Worm (Caenorhabditis elegans): ENCODE data around the gene F57G4.10.
A peak's percentile ranks its signal among the peaks of the same experiment; 100 is the strongest.

F57G4.10 gene

ce11 chrV:17658824-17659223 is 30.2 kb downstream of the F57G4.10 start:
- TF ChIP-seq tra-4 (tag; optimal IDR thresholded peaks at IDR 0.05) (no peak), tbx-37 (GFP tag; conservative IDR thresholded peaks at IDR 0.05) (no peak), B0310.2 (tag; optimal IDR thresholded peaks at IDR 0.05) (no peak), scrt-1 (GFP tag; IDR thresholded peaks at IDR 0.05) (no peak), tbx-11 (GFP tag; IDR thresholded peaks at IDR 0.05) (no peak), F13C5.2 (tag; optimal IDR thresholded peaks at IDR 0.05) (no peak), sea-1 (GFP tag; conservative IDR thresholded peaks at IDR 0.05) (no peak), pes-1 (GFP tag; IDR thresholded peaks at IDR 0.05) (no peak), ceh-36 (tag; optimal IDR thresholded peaks at IDR 0.05) (no peak), flt-1 (GFP tag; IDR thresholded peaks at IDR 0.05) (no peak), hnd-1 (tag; optimal IDR thresholded peaks at IDR 0.05) (no peak), ama-1 (optimal IDR thresholded peaks at IDR 0.05) (no peak), aly-1 (tag; optimal IDR thresholded peaks at IDR 0.05) (no peak), ets-7 (tag; optimal IDR thresholded peaks at IDR 0.05) (no peak), hmg-4 (GFP tag; optimal IDR thresholded peaks at IDR 0.05) (no peak), ceh-13 (GFP tag; optimal IDR thresholded peaks at IDR 0.05) (no peak), hmbx-1 (tag; optimal IDR thresholded peaks at IDR 0.05) (no peak)

- TF ChIP-seq ceh-13 (GFP tag; optimal IDR thresholded peaks at IDR 0.05) (no peak), F13C5.2 (tag; optimal IDR thresholded peaks at IDR 0.05) (no peak), sea-1 (GFP tag; conservative IDR thresholded peaks at IDR 0.05) (no peak), hmbx-1 (tag; optimal IDR thresholded peaks at IDR 0.05) (no peak), hmg-4 (GFP tag; optimal IDR thresholded peaks at IDR 0.05) (no peak), B0310.2 (tag; optimal IDR thresholded peaks at IDR 0.05) (no peak), flt-1 (GFP tag; IDR thresholded peaks at IDR 0.05) (no peak), tra-4 (tag; optimal IDR thresholded peaks at IDR 0.05) (no peak), ets-7 (tag; optimal IDR thresholded peaks at IDR 0.05) (no peak), hnd-1 (tag; optimal IDR thresholded peaks at IDR 0.05) (no peak), tbx-37 (GFP tag; conservative IDR thresholded peaks at IDR 0.05) (no peak), tbx-11 (GFP tag; IDR thresholded peaks at IDR 0.05) (no peak)
Measured at ce11 chrV:17659228-17659627, 30.6 kb downstream of the F57G4.10 start, which contains the start of gene fbxa-108. Gene fbxa-108 (minus strand): TSS chrV:17659385.

ce11 chrV:17660003-17660402 is 31.3 kb downstream of the F57G4.10 start, which contains the start of gene dgat-2:
Gene dgat-2 (plus strand): TSS chrV:17660303.
- TF ChIP-seq tbx-11 (GFP tag; IDR thresholded peaks at IDR 0.05) (no peak), ceh-36 (tag; optimal IDR thresholded peaks at IDR 0.05) (no peak), hmg-4 (GFP tag; optimal IDR thresholded peaks at IDR 0.05) (no peak), tbx-37 (GFP tag; conservative IDR thresholded peaks at IDR 0.05) (no peak), ets-7 (tag; optimal IDR thresholded peaks at IDR 0.05) (no peak), ceh-13 (GFP tag; optimal IDR thresholded peaks at IDR 0.05) (no peak), flt-1 (GFP tag; IDR thresholded peaks at IDR 0.05) (no peak), B0310.2 (tag; optimal IDR thresholded peaks at IDR 0.05) (no peak), hmbx-1 (tag; optimal IDR thresholded peaks at IDR 0.05) (no peak), F13C5.2 (tag; optimal IDR thresholded peaks at IDR 0.05) (no peak)

- TF ChIP-seq ceh-13 (GFP tag; optimal IDR thresholded peaks at IDR 0.05) (no peak), tbx-11 (GFP tag; IDR thresholded peaks at IDR 0.05) (no peak), aly-1 (tag; optimal IDR thresholded peaks at IDR 0.05) (no peak), ets-7 (tag; optimal IDR thresholded peaks at IDR 0.05) (no peak), scrt-1 (GFP tag; IDR thresholded peaks at IDR 0.05) (no peak), hmg-4 (GFP tag; optimal IDR thresholded peaks at IDR 0.05) (no peak), pes-1 (GFP tag; IDR thresholded peaks at IDR 0.05) (no peak), tbx-37 (GFP tag; conservative IDR thresholded peaks at IDR 0.05) (no peak), hmbx-1 (tag; optimal IDR thresholded peaks at IDR 0.05) (no peak), B0310.2 (tag; optimal IDR thresholded peaks at IDR 0.05) (no peak)
Measured at ce11 chrV:17662260-17662659, 33.6 kb downstream of the F57G4.10 start.

ce11 chrV:17664367-17664766 is 35.7 kb downstream of the F57G4.10 start:
- TF ChIP-seq F13C5.2 (tag; optimal IDR thresholded peaks at IDR 0.05) (no peak), sea-1 (GFP tag; conservative IDR thresholded peaks at IDR 0.05) (0 out of 2 replicates have a peak, but pooled peaks have one; percentile 25)

- no peak for TF ChIP-seq hnd-1 (tag; optimal IDR thresholded peaks at IDR 0.05)
- TF ChIP-seq flt-1 (GFP tag; IDR thresholded peaks at IDR 0.05) = no peak
- TF ChIP-seq ceh-36 (tag; optimal IDR thresholded peaks at IDR 0.05) = no peak
- TF ChIP-seq ama-1 (optimal IDR thresholded peaks at IDR 0.05) = no peak
- no peak for TF ChIP-seq scrt-1 (GFP tag; IDR thresholded peaks at IDR 0.05)
- TF ChIP-seq F13C5.2 (tag; optimal IDR thresholded peaks at IDR 0.05) = no peak
- TF ChIP-seq B0310.2 (tag; optimal IDR thresholded peaks at IDR 0.05) = no peak
- no peak for TF ChIP-seq hmg-4 (GFP tag; optimal IDR thresholded peaks at IDR 0.05)
- TF ChIP-seq sea-1 (GFP tag; conservative IDR thresholded peaks at IDR 0.05) = no peak
- TF ChIP-seq tbx-37 (GFP tag; conservative IDR thresholded peaks at IDR 0.05) = no peak
- TF ChIP-seq tbx-11 (GFP tag; IDR thresholded peaks at IDR 0.05) = no peak
- no peak for TF ChIP-seq hmbx-1 (tag; optimal IDR thresholded peaks at IDR 0.05)
- no peak for TF ChIP-seq aly-1 (tag; optimal IDR thresholded peaks at IDR 0.05)
- no peak for TF ChIP-seq pes-1 (GFP tag; IDR thresholded peaks at IDR 0.05)
Measured at ce11 chrV:17665906-17666305, 37.2 kb downstream of the F57G4.10 start, which contains the start of gene F59A1.11. Gene F59A1.11 (minus strand): TSS chrV:17666006.

ce11 chrV:17667676-17668075 is 39.0 kb downstream of the F57G4.10 start, which contains the start of gene F59A1.12:
Gene F59A1.12 (minus strand): TSS chrV:17667776.
- TF ChIP-seq tra-4 (tag; optimal IDR thresholded peaks at IDR 0.05) (no peak), aly-1 (tag; optimal IDR thresholded peaks at IDR 0.05) (no peak)

- TF ChIP-seq B0310.2 (tag; optimal IDR thresholded peaks at IDR 0.05) (no peak), ets-7 (tag; optimal IDR thresholded peaks at IDR 0.05) (no peak), pes-1 (GFP tag; IDR thresholded peaks at IDR 0.05) (no peak), F13C5.2 (tag; optimal IDR thresholded peaks at IDR 0.05) (no peak), tbx-11 (GFP tag; IDR thresholded peaks at IDR 0.05) (no peak), flt-1 (GFP tag; IDR thresholded peaks at IDR 0.05) (no peak), hmg-4 (GFP tag; optimal IDR thresholded peaks at IDR 0.05) (no peak), tra-4 (tag; optimal IDR thresholded peaks at IDR 0.05) (no peak), scrt-1 (GFP tag; IDR thresholded peaks at IDR 0.05) (no peak), hnd-1 (tag; optimal IDR thresholded peaks at IDR 0.05) (no peak), sea-1 (GFP tag; conservative IDR thresholded peaks at IDR 0.05) (no peak), ama-1 (optimal IDR thresholded peaks at IDR 0.05) (no peak)
Measured at ce11 chrV:17668531-17668930, 39.9 kb downstream of the F57G4.10 start, which contains the start of gene str-89. Gene str-89 (plus strand): TSS chrV:17668831.
